Fruit fly (Drosophila melanogaster) whole organism, wandering third instar larva: Measurements from ENCODE around the gene CrebB.

Experiments used
- Abd-B ChIP-seq: fragments of >200 bp; optimal IDR thresholded peaks from 2 replicates; lab custom pipeline; 2017; ENCODE audit warnings: missing biosample characterization, missing genetic modification characterization
- CG9705 ChIP-seq: fragments of 200-800 bp; sonication (Bioruptor generic); optimal IDR thresholded peaks from 2 replicates; lab custom pipeline; 2018; ENCODE audit warnings: missing biosample characterization, mild to moderate bottlenecking, missing genetic modification characterization
- CrebA ChIP-seq: fragments of 200-800 bp; sonication (Bioruptor generic); optimal IDR thresholded peaks from 2 replicates; lab custom pipeline; 2016; ENCODE audit warnings: missing biosample characterization, mild to moderate bottlenecking, missing genetic modification characterization, borderline replicate concordance
- Dfd ChIP-seq: fragments of >200 bp; optimal IDR thresholded peaks from 2 replicates; lab custom pipeline; 2017; ENCODE audit warnings: missing biosample characterization, missing genetic modification characterization
- Dif ChIP-seq: fragments of 200-275, 200-300 bp; sonication (Bioruptor generic); optimal IDR thresholded peaks from 2 replicates; lab custom pipeline; 2018; ENCODE audit warnings: missing biosample characterization, missing genetic modification characterization; ENCODE audit not compliant: partially characterized antibody
- GATAd ChIP-seq: sonication (Bioruptor generic); optimal IDR thresholded peaks from 2 replicates; lab custom pipeline; 2016; ENCODE audit warnings: missing biosample characterization, missing genetic modification characterization
- HLH106 ChIP-seq: fragments of 200-800 bp; optimal IDR thresholded peaks from 3 replicates; lab custom pipeline; 2019; ENCODE audit warnings: missing biosample characterization, mild to moderate bottlenecking, missing genetic modification characterization, moderate library complexity
- Hnf4 ChIP-seq: fragments of 200-800 bp; sonication (Bioruptor generic); optimal IDR thresholded peaks from 2 replicates; lab custom pipeline; 2016; ENCODE audit warnings: missing biosample characterization, mild to moderate bottlenecking, missing genetic modification characterization
- Hr78 ChIP-seq: fragments of >200 bp; optimal IDR thresholded peaks from 2 replicates; lab custom pipeline; 2017; ENCODE audit warnings: missing biosample characterization, missing genetic modification characterization
- Hr83 ChIP-seq: fragments of 200-300 bp; sonication (Bioruptor generic); optimal IDR thresholded peaks from 2 replicates; lab custom pipeline; 2016; ENCODE audit warnings: missing biosample characterization, mild to moderate bottlenecking, missing genetic modification characterization, moderate library complexity; ENCODE audit not compliant: poor library complexity, severe bottlenecking
- Jra ChIP-seq: sonication (Bioruptor generic); optimal IDR thresholded peaks from 2 replicates; lab custom pipeline; 2016; ENCODE audit warnings: missing biosample characterization, missing genetic modification characterization
- Mio ChIP-seq: sonication (Bioruptor generic); optimal IDR thresholded peaks from 2 replicates; lab custom pipeline; 2016; ENCODE audit warnings: missing biosample characterization, missing genetic modification characterization
- Myc ChIP-seq: fragments of >200 bp; optimal IDR thresholded peaks from 2 replicates; lab custom pipeline; 2017
- N ChIP-seq: fragments of >200 bp; optimal IDR thresholded peaks from 2 replicates; lab custom pipeline; 2018; ENCODE audit warnings: missing biosample characterization, missing external identifiers, missing genetic modification characterization
- OdsH ChIP-seq: fragments of 200-800 bp; sonication (Bioruptor generic); optimal IDR thresholded peaks from 2 replicates; lab custom pipeline; 2016; ENCODE audit warnings: missing biosample characterization, mild to moderate bottlenecking, missing genetic modification characterization
- Rel ChIP-seq, 2 experiments: fragments of 200-800 bp; sonication (Bioruptor generic) in 1 of 2; optimal IDR thresholded peaks; 2 replicates in 1 of 2; 3 replicates in 1 of 2; lab custom pipeline; 2016 to 2019; ENCODE audit warnings: mild to moderate bottlenecking in 2 of 2, missing biosample characterization in 2 of 2, missing genetic modification characterization in 2 of 2, moderate library complexity in 1 of 2
- Sp1 ChIP-seq: fragments of 200-800 bp; sonication (Bioruptor generic); optimal IDR thresholded peaks from 3 replicates; lab custom pipeline; 2019; ENCODE audit warnings: missing biosample characterization, mild to moderate bottlenecking, missing genetic modification characterization, moderate library complexity
- Vsx2 ChIP-seq: fragments of 200-300, 225-300 bp; sonication (Bioruptor generic); optimal IDR thresholded peaks from 2 replicates; lab custom pipeline; 2018; ENCODE audit warnings: missing biosample characterization, missing genetic modification characterization; ENCODE audit not compliant: partially characterized antibody
- br ChIP-seq: fragments of 200-800 bp; sonication (Bioruptor generic); optimal IDR thresholded peaks from 2 replicates; lab custom pipeline; 2016; ENCODE audit warnings: missing biosample characterization, missing genetic modification characterization
- brk ChIP-seq: fragments of 200-800 bp; sonication (Bioruptor generic); optimal IDR thresholded peaks from 2 replicates; lab custom pipeline; 2016; ENCODE audit warnings: missing biosample characterization, mild to moderate bottlenecking, missing genetic modification characterization
- dl ChIP-seq, 2 experiments: fragments of 175-275, 200-275 bp in 1 of 2; fragments of 200-275 bp in 1 of 2; sonication (Bioruptor generic); optimal IDR thresholded peaks; lab custom pipeline; 2018; ENCODE audit warnings: mild to moderate bottlenecking in 2 of 2, missing biosample characterization in 2 of 2, missing genetic modification characterization in 2 of 2, moderate library complexity in 2 of 2; ENCODE audit not compliant: partially characterized antibody in 2 of 2, insufficient read depth in 1 of 2
- dmrt93B ChIP-seq: fragments of 200-800 bp; sonication (Bioruptor generic); optimal IDR thresholded peaks from 2 replicates; lab custom pipeline; 2018; ENCODE audit warnings: missing biosample characterization, mild to moderate bottlenecking, missing genetic modification characterization
- dsf ChIP-seq: sonication (Bioruptor generic); optimal IDR thresholded peaks from 2 replicates; lab custom pipeline; 2016; ENCODE audit warnings: missing biosample characterization, missing genetic modification characterization, borderline replicate concordance
- ey ChIP-seq: fragments of 200-800 bp; sonication (Bioruptor generic); optimal IDR thresholded peaks from 2 replicates; lab custom pipeline; 2016; ENCODE audit warnings: missing biosample characterization, missing genetic modification characterization
- foxo ChIP-seq, 2 experiments: fragments of 200-800 bp; sonication (Bioruptor generic); optimal IDR thresholded peaks; 2 replicates in 1 of 2; 3 replicates in 1 of 2; lab custom pipeline; 2016 to 2017; ENCODE audit warnings: missing biosample characterization in 2 of 2, missing genetic modification characterization in 2 of 2
- fru ChIP-seq: fragments of 200-800 bp; sonication (Bioruptor generic); optimal IDR thresholded peaks from 3 replicates; lab custom pipeline; 2016; ENCODE audit warnings: missing biosample characterization, mild to moderate bottlenecking, missing genetic modification characterization
- h ChIP-seq: fragments of 200-800 bp; sonication (Bioruptor generic); optimal IDR thresholded peaks from 3 replicates; lab custom pipeline; 2016; ENCODE audit warnings: missing biosample characterization, mild to moderate bottlenecking, missing genetic modification characterization
- jim ChIP-seq: fragments of 175-275, 200-325 bp; sonication (Bioruptor generic); optimal IDR thresholded peaks from 2 replicates; lab custom pipeline; 2016; ENCODE audit warnings: missing biosample characterization, mild to moderate bottlenecking, missing genetic modification characterization
- lola ChIP-seq: fragments of >200 bp; optimal IDR thresholded peaks from 2 replicates; lab custom pipeline; 2017; ENCODE audit warnings: missing biosample characterization, missing genetic modification characterization
- pan ChIP-seq: fragments of >200 bp; optimal IDR thresholded peaks from 2 replicates; lab custom pipeline; 2017
- psq ChIP-seq: fragments of 200-800 bp; sonication (Bioruptor generic); optimal IDR thresholded peaks from 3 replicates; lab custom pipeline; 2017; ENCODE audit warnings: missing biosample characterization, mild to moderate bottlenecking, missing genetic modification characterization, moderate library complexity
- rgr ChIP-seq: fragments of 200-800 bp; sonication (Bioruptor generic); optimal IDR thresholded peaks from 3 replicates; lab custom pipeline; 2016; ENCODE audit warnings: missing biosample characterization, mild to moderate bottlenecking, missing genetic modification characterization
- sage ChIP-seq: fragments of 200-800 bp; sonication (Bioruptor generic); optimal IDR thresholded peaks from 2 replicates; lab custom pipeline; 2016; ENCODE audit warnings: missing biosample characterization, mild to moderate bottlenecking, missing genetic modification characterization
- sv ChIP-seq: fragments of 200-800 bp; sonication (Bioruptor generic); optimal IDR thresholded peaks from 3 replicates; lab custom pipeline; 2016; ENCODE audit warnings: missing biosample characterization, missing genetic modification characterization
- tai ChIP-seq: sonication (Bioruptor generic); optimal IDR thresholded peaks from 2 replicates; lab custom pipeline; 2016; ENCODE audit warnings: missing biosample characterization, missing genetic modification characterization
- woc ChIP-seq: sonication (Bioruptor generic); optimal IDR thresholded peaks from 2 replicates; lab custom pipeline; 2016; ENCODE audit warnings: missing biosample characterization, mild to moderate bottlenecking, missing genetic modification characterization

CrebB gene

dm6 chrX:18367806-18368643 is 1.9 kb downstream of the CrebB start (continued):
- TF ChIP-seq jim (no peak), Dfd (GFP tag; lab: Kevin White, UChicago) (no peak), Jra (GFP tag; lab: Kevin White, UChicago) (no peak)
- TF ChIP-seq, all 38 proteins: peak for 18

dm6 chrX:18368644-18368998 is 2.5 kb downstream of the CrebB start:
- TF ChIP-seq CG9705 (GFP tag; lab: Kevin White, UChicago) (no peak), Rel (GFP tag; optimal IDR thresholded peaks at IDR 0.05; lab: Kevin White, UChicago) (no peak), Rel (tag; optimal IDR thresholded peaks at IDR 0.05; lab: Kevin White, UChicago) (peak; percentile 18)

DNA sequence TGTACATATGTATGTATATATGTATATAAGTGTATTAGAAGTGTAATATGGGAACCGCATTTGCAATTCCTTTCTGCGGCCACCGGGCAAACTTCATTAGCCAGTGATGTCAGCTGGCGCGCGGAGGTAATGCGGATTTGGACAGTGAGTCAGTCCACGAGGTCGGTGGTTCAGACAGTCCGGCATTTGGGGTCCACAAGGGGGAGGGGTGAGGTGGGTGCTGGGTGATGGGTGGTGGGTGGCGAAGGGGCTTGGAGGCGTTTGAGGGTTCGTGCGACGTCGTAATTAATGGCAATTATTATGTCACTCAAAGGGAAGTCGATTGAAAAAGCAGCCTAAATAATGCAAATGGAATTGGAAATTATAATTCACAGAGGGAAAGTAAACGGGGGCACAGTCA is 3.6 kb downstream of the CrebB start:
- TF ChIP-seq GATAd (GFP tag; lab: Kevin White, UChicago): no peak
- no peak for TF ChIP-seq Hr78 (GFP tag; lab: Kevin White, UChicago)
- no peak for TF ChIP-seq psq (GFP tag; lab: Kevin White, UChicago)
- TF ChIP-seq tai (GFP tag; lab: Kevin White, UChicago): no peak
- TF ChIP-seq Rel (GFP tag; optimal IDR thresholded peaks at IDR 0.05; lab: Kevin White, UChicago): no peak
- no peak for TF ChIP-seq Rel (tag; optimal IDR thresholded peaks at IDR 0.05; lab: Kevin White, UChicago)
- no peak for TF ChIP-seq h (GFP tag; lab: Kevin White, UChicago)
- TF ChIP-seq rgr (GFP tag; lab: Kevin White, UChicago): no peak
- TF ChIP-seq Mio (GFP tag; lab: Kevin White, UChicago): no peak
- TF ChIP-seq Myc (lab: Kevin White, UChicago): no peak
- TF ChIP-seq N (GFP tag; lab: Kevin White, UChicago): no peak
- TF ChIP-seq dsf: no peak
- no peak for TF ChIP-seq dmrt93B (GFP tag; lab: Kevin White, UChicago)
- no peak for TF ChIP-seq lola
- TF ChIP-seq Jra (GFP tag; lab: Kevin White, UChicago): no peak

DNA sequence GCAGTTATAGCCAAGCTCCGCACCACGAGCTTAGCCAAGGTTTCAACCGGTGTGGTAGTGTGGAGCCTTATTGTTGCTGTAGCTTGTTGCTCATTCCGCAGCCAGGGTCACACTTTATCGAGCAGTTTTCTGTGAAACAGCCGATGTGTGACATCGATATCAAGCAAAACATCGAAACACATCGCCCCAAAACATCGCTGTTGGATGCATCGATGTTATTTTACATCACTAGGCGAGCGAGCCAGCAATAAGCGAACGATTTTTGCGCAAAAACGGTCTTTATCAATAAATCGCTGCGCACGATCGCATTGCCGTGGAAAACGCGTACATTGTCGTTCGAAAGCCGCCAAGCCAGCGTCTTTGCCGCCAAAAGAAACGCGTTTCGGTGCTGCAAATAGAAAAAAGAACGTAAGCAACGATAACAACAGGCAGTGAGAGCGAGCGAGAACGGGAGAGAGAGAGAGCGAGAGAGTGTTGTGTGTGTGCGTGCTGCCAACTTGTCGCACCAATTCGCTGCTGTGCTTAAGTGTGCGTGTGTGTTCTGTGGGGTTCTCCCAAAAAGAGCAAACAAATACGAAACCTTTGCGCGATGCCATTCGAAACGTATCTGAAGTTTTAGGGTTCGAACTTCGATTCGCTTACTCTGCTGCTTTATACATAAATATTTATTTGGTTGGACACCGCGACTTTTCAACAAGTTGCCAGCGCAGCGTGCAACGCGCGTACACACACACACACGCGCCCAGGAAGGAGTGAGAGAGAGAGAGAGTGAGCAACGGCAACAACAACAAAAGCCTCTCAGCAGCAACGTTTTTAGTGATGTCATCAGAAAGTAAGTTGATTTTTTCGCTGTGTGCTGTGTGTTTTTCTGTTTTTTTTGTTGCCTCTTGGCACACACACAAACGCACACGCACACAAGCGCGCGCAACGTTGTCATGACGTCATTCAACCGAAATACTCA is 4.9 kb downstream of the CrebB start:
- TF ChIP-seq GATAd (GFP tag; lab: Kevin White, UChicago) (no peak), Dif (peak; percentile 72), Hnf4 (GFP tag; lab: Kevin White, UChicago) (no peak), Mio (GFP tag; lab: Kevin White, UChicago) (no peak), Dfd (GFP tag; lab: Kevin White, UChicago) (no peak), Vsx2 (no peak), Sp1 (GFP tag; lab: Kevin White, UChicago) (peak; percentile 84), Hr78 (GFP tag; lab: Kevin White, UChicago) (peak; percentile 43), sv (GFP tag; lab: Kevin White, UChicago) (no peak), OdsH (GFP tag; lab: Kevin White, UChicago) (no peak), HLH106 (tag; lab: Kevin White, UChicago) (peak; percentile 14), dsf (no peak), psq (GFP tag; lab: Kevin White, UChicago) (peak; percentile 15), Jra (GFP tag; lab: Kevin White, UChicago) (peak; percentile 70), Hr83 (GFP tag; lab: Kevin White, UChicago) (peak; percentile 11), woc (GFP tag; lab: Kevin White, UChicago) (no peak), ey (no peak), CrebA (GFP tag; lab: Kevin White, UChicago) (no peak), fru (GFP tag; lab: Kevin White, UChicago) (peak; percentile 59), rgr (GFP tag; lab: Kevin White, UChicago) (peak; percentile 24), dl (GFP tag; optimal IDR thresholded peaks at IDR 0.05; lab: Kevin White, UChicago; ENCODE audit: insufficient read depth in 1 of 2, partially characterized antibody in 2 of 2) (peak; percentile 17 to 70), h (GFP tag; lab: Kevin White, UChicago) (peak; percentile 18), Myc (lab: Kevin White, UChicago) (no peak), Rel (GFP tag; optimal IDR thresholded peaks at IDR 0.05; lab: Kevin White, UChicago) (peak; percentile 57), Rel (tag; optimal IDR thresholded peaks at IDR 0.05; lab: Kevin White, UChicago) (peak; percentile 65), Abd-B (GFP tag; lab: Kevin White, UChicago) (peak; percentile 54), pan (lab: Kevin White, UChicago) (no peak), jim (peak; percentile 58), brk (GFP tag; lab: Kevin White, UChicago) (no peak), tai (GFP tag; lab: Kevin White, UChicago) (no peak), N (GFP tag; lab: Kevin White, UChicago) (peak; percentile 63), dmrt93B (GFP tag; lab: Kevin White, UChicago) (no peak), br (no peak), lola (no peak), CG9705 (GFP tag; lab: Kevin White, UChicago) (peak; percentile 46), sage (no peak), foxo (GFP tag; optimal IDR thresholded peaks at IDR 0.05; lab: Kevin White, UChicago) (peak in 1 of 2 experiments; percentile 1)
